Worm (Caenorhabditis elegans) whole organism, late embryonic: Measurements from ENCODE around the gene F26F4.12.

Experiments
- K02D7.2 ChIP-seq: sonication (generic microtip); optimal IDR thresholded peaks from 2 replicates; lab custom pipeline; 2017; ENCODE audit warnings: mild to moderate bottlenecking, missing genetic modification characterization, missing compliant biosample characterization
- ama-1 ChIP-seq: fragments of 150-350 bp; optimal IDR thresholded peaks from 2 replicates; lab custom pipeline; 2014
- ceh-24 ChIP-seq: sonication (generic microtip); optimal IDR thresholded peaks from 2 replicates; lab custom pipeline; 2016; ENCODE audit warnings: mild to moderate bottlenecking, missing genetic modification characterization, missing compliant biosample characterization
- ets-4 ChIP-seq: sonication (generic microtip); optimal IDR thresholded peaks from 2 replicates; lab custom pipeline; 2016; ENCODE audit warnings: missing genetic modification characterization, missing compliant biosample characterization
- hlh-6 ChIP-seq: sonication (generic microtip); optimal IDR thresholded peaks from 2 replicates; lab custom pipeline; 2016; ENCODE audit warnings: missing genotype, missing genetic modification characterization, missing compliant biosample characterization
- nhr-11 ChIP-seq: fragments of 150-350 bp; optimal IDR thresholded peaks from 2 replicates; lab custom pipeline; 2014; ENCODE audit warnings: missing biosample characterization, missing genetic modification characterization
- pha-4 ChIP-seq: fragments of 150-350 bp; optimal IDR thresholded peaks from 2 replicates; lab custom pipeline; 2018; ENCODE audit warnings: missing biosample characterization, missing genetic modification reagents, missing genetic modification characterization
- pqm-1 ChIP-seq: sonication (generic microtip); optimal IDR thresholded peaks from 2 replicates; lab custom pipeline; 2016; ENCODE audit warnings: missing genetic modification characterization, missing compliant biosample characterization
- tbx-2 ChIP-seq: sonication (generic microtip); optimal IDR thresholded peaks from 2 replicates; lab custom pipeline; 2016; ENCODE audit warnings: missing genetic modification characterization, missing compliant biosample characterization
- unc-55 ChIP-seq: sonication (generic microtip); optimal IDR thresholded peaks from 2 replicates; lab custom pipeline; 2017; ENCODE audit warnings: missing biosample characterization, missing genetic modification reagents, missing genetic modification characterization
- unc-86 ChIP-seq: sonication (generic microtip); optimal IDR thresholded peaks from 2 replicates; lab custom pipeline; 2016; ENCODE audit warnings: missing genetic modification characterization, missing compliant biosample characterization
- zip-5 ChIP-seq: sonication (generic microtip); optimal IDR thresholded peaks from 2 replicates; lab custom pipeline; 2016; ENCODE audit warnings: missing genetic modification characterization, missing compliant biosample characterization

DNA sequence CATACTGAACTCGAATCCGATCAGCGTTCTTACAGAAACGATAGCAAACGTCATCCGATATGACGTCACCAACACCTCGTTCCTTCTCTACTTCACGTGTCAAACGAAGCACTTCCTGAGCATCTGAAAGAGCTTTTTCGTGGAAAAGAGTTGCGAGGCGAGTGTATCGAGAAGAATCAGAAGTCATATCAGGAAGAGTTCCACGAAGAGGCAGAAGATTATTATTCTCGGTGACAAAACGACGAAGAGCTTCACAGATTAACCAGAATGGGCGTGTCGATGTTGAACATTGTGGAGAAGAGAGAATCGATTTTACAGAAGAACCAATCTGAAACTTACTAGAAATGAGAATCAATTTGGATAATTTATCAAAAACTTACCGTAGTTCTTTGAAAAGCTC, 9.1 kb upstream of the F26F4.12 start:
- TF ChIP-seq zip-5 (no peak), ets-4 (tag; lab: Kevin White, UChicago) (no peak), unc-86 (tag; lab: Kevin White, UChicago) (no peak), ama-1 (lab: Kevin White, UChicago) (no peak), pha-4 (tag; lab: Kevin White, UChicago) (no peak), ceh-24 (tag; lab: Kevin White, UChicago) (no peak), nhr-11 (no peak), K02D7.2 (tag; lab: Kevin White, UChicago) (no peak), hlh-6 (tag; lab: Kevin White, UChicago) (no peak), pqm-1 (tag; lab: Kevin White, UChicago) (no peak), tbx-2 (no peak), unc-55 (GFP tag; lab: Kevin White, UChicago) (no peak)
